Worm (Caenorhabditis elegans) whole organism, L4/young adult: ENCODE results near the gene F36F12.2.

ENCODE experiments used
- dao-5 ChIP-seq: sonication (generic microtip); optimal IDR thresholded peaks from 2 replicates; lab custom pipeline; 2016; ENCODE audit warnings: missing genotype, missing genetic modification characterization, moderate library complexity, missing compliant biosample characterization
- him-1 ChIP-seq: sonication (generic microtip); optimal IDR thresholded peaks from 2 replicates; lab custom pipeline; 2016; ENCODE audit warnings: missing genotype, missing genetic modification reagents, missing genetic modification characterization, missing compliant biosample characterization

ce11 chrV:2053509-2053908, 41.6 kb downstream of the F36F12.2 start, which contains the start of gene comt-5:
- TF ChIP-seq him-1 = no peak
- TF ChIP-seq dao-5 (tag; lab: Kevin White, UChicago) = no peak
